Fruit fly (Drosophila melanogaster) whole organism, embryonic: ENCODE measurements around the gene CG11655.

Experiments
- Aef1 ChIP-seq: fragments of 200-800 bp; sonication (Bioruptor generic); IDR thresholded peaks from 3 replicates; pipeline ENCODE4 v1.3.6; 2022; ENCODE audit warnings: missing biosample characterization, missing genetic modification characterization
- Asciz ChIP-seq: fragments of 200-800 bp; sonication (Bioruptor generic); optimal IDR thresholded peaks from 2 replicates; lab custom pipeline; 2017; ENCODE audit warnings: missing biosample characterization, mild to moderate bottlenecking, missing genetic modification characterization, missing genetic modification reagents
- Atf6 ChIP-seq: fragments of 200-800 bp; sonication (Bioruptor generic); IDR thresholded peaks from 2 replicates; pipeline ENCODE4 v1.3.6; 2022; ENCODE audit warnings: missing biosample characterization, missing genetic modification characterization
- CG10267 ChIP-seq: fragments of 200-800 bp; sonication (Bioruptor generic); optimal IDR thresholded peaks from 2 replicates; lab custom pipeline; 2018; ENCODE audit warnings: missing biosample characterization, mild to moderate bottlenecking, missing genetic modification characterization, moderate library complexity
- CG11696 ChIP-seq: fragments of 200-800 bp; sonication (Bioruptor generic); IDR thresholded peaks from 2 replicates; pipeline ENCODE4 v1.3.6; 2022; ENCODE audit warnings: missing biosample characterization, missing genetic modification characterization
- CG12299 ChIP-seq: fragments of 200-800 bp; sonication (Bioruptor generic); optimal IDR thresholded peaks from 2 replicates; lab custom pipeline; 2018; ENCODE audit warnings: missing biosample characterization, mild to moderate bottlenecking, missing genetic modification characterization
- CG13296 ChIP-seq: fragments of 200-800 bp; sonication (Bioruptor generic); optimal IDR thresholded peaks from 3 replicates; lab custom pipeline; 2018; ENCODE audit warnings: missing biosample characterization, mild to moderate bottlenecking, missing genetic modification characterization
- CG13775 ChIP-seq: fragments of 200-800 bp; sonication (Bioruptor generic); optimal IDR thresholded peaks from 3 replicates; lab custom pipeline; 2017; ENCODE audit warnings: missing biosample characterization, mild to moderate bottlenecking, missing genetic modification characterization
- CG14667 ChIP-seq: fragments of 200-800 bp; sonication (Bioruptor generic); IDR thresholded peaks from 2 replicates; pipeline ENCODE4 v1.3.6; 2022; ENCODE audit warnings: missing biosample characterization, missing genetic modification characterization
- CG15479 ChIP-seq: fragments of 200-800 bp; sonication (Bioruptor generic); optimal IDR thresholded peaks from 3 replicates; lab custom pipeline; 2019; ENCODE audit warnings: missing biosample characterization, mild to moderate bottlenecking, missing genetic modification characterization, moderate library complexity
- CG16813 ChIP-seq: fragments of 200-800 bp; sonication (Bioruptor generic); IDR thresholded peaks from 3 replicates; pipeline ENCODE4 v1.3.6; 2022; ENCODE audit warnings: missing biosample characterization, missing genetic modification characterization; ENCODE audit not compliant: partially characterized antibody
- CG18011 ChIP-seq: fragments of 200-800 bp; sonication (Bioruptor generic); optimal IDR thresholded peaks from 2 replicates; lab custom pipeline; 2017; ENCODE audit warnings: missing biosample characterization, missing genetic modification characterization, mild to moderate bottlenecking, moderate library complexity, missing genotype
- CG31224 ChIP-seq: fragments of 200-800 bp; sonication (Bioruptor generic); IDR thresholded peaks from 2 replicates; pipeline ENCODE4 v1.3.6; 2022; ENCODE audit warnings: missing biosample characterization, missing genetic modification characterization
- CG33557 ChIP-seq: fragments of 200-800 bp; sonication (Bioruptor generic); optimal IDR thresholded peaks from 2 replicates; lab custom pipeline; 2019; ENCODE audit warnings: missing biosample characterization, mild to moderate bottlenecking, missing genetic modification characterization, moderate library complexity
- CG3407 ChIP-seq: fragments of 200-800 bp; sonication (Bioruptor generic); optimal IDR thresholded peaks from 2 replicates; lab custom pipeline; 2018; ENCODE audit warnings: missing biosample characterization, mild to moderate bottlenecking, missing genetic modification characterization
- CG34376 ChIP-seq: fragments of 200-800 bp; sonication (Bioruptor generic); optimal IDR thresholded peaks from 2 replicates; lab custom pipeline; 2018; ENCODE audit warnings: missing biosample characterization, mild to moderate bottlenecking, missing genetic modification characterization
- CG4617 ChIP-seq: fragments of 200-800 bp; sonication (Bioruptor generic); optimal IDR thresholded peaks from 3 replicates; lab custom pipeline; 2016; ENCODE audit warnings: missing biosample characterization, missing genetic modification characterization, borderline replicate concordance
- CG6765 ChIP-seq: fragments of 200-800 bp; sonication (Bioruptor generic); optimal IDR thresholded peaks from 3 replicates; lab custom pipeline; 2017; ENCODE audit warnings: missing biosample characterization, mild to moderate bottlenecking, missing genetic modification characterization
- CG6791 ChIP-seq: fragments of 200-800 bp; sonication (Bioruptor generic); IDR thresholded peaks from 3 replicates; pipeline ENCODE4 v1.3.6; 2022; ENCODE audit warnings: missing biosample characterization, missing genetic modification characterization; ENCODE audit not compliant: partially characterized antibody
- CG6854 ChIP-seq: fragments of 200-800 bp; sonication (Bioruptor generic); optimal IDR thresholded peaks from 3 replicates; lab custom pipeline; 2017; ENCODE audit warnings: missing biosample characterization, mild to moderate bottlenecking, missing genetic modification characterization
- CG7357 ChIP-seq: fragments of 200-800 bp; sonication (Bioruptor generic); IDR thresholded peaks from 3 replicates; pipeline ENCODE4 v1.3.6; 2022; ENCODE audit warnings: missing biosample characterization, missing genetic modification characterization
- CG7839 ChIP-seq: fragments of 200-800 bp; sonication (Bioruptor generic); optimal IDR thresholded peaks from 3 replicates; lab custom pipeline; 2018; ENCODE audit warnings: missing biosample characterization, mild to moderate bottlenecking, missing genetic modification characterization, moderate library complexity
- CG9609 ChIP-seq: fragments of 200-800 bp; sonication (Bioruptor generic); optimal IDR thresholded peaks from 3 replicates; lab custom pipeline; 2016; ENCODE audit warnings: missing biosample characterization, missing genetic modification characterization
- CG9797 ChIP-seq: fragments of 200-800 bp; sonication (Bioruptor generic); optimal IDR thresholded peaks from 3 replicates; lab custom pipeline; 2018; ENCODE audit warnings: missing biosample characterization, mild to moderate bottlenecking, missing genetic modification characterization
- CG9876 ChIP-seq: fragments of 200-800 bp; sonication (Bioruptor generic); optimal IDR thresholded peaks from 2 replicates; lab custom pipeline; 2016; ENCODE audit warnings: missing biosample characterization, missing genetic modification characterization
- CG9932 ChIP-seq: fragments of 200-800 bp; sonication (Bioruptor generic); IDR thresholded peaks from 2 replicates; pipeline ENCODE4 v1.3.6; 2022; ENCODE audit warnings: missing biosample characterization, missing genetic modification characterization
- Chrac-16 ChIP-seq: fragments of 200-800 bp; sonication (Bioruptor generic); optimal IDR thresholded peaks from 3 replicates; lab custom pipeline; 2016; ENCODE audit warnings: missing biosample characterization, missing genetic modification characterization
- CoRest ChIP-seq: fragments of 200-800 bp; sonication (Bioruptor generic); optimal IDR thresholded peaks from 3 replicates; lab custom pipeline; 2018; ENCODE audit warnings: missing biosample characterization, mild to moderate bottlenecking, missing genetic modification characterization, moderate library complexity
- E2f1 ChIP-seq: fragments of 200-800 bp; sonication (Bioruptor generic); IDR thresholded peaks from 2 replicates; pipeline ENCODE4 v1.3.6; 2022; ENCODE audit warnings: missing biosample characterization, missing genetic modification characterization
- ERR ChIP-seq: fragments of 200-800 bp; sonication (Bioruptor generic); optimal IDR thresholded peaks from 2 replicates; lab custom pipeline; 2016; ENCODE audit warnings: missing biosample characterization, missing genetic modification characterization
- Gug ChIP-seq: fragments of 200-800 bp; sonication (Bioruptor generic); IDR thresholded peaks from 4 replicates; pipeline ENCODE4 v1.3.6; 2022; ENCODE audit warnings: missing biosample characterization, missing genetic modification characterization
- HLH4C ChIP-seq: fragments of 200-800 bp; sonication (Bioruptor generic); IDR thresholded peaks from 3 replicates; pipeline ENCODE4 v1.3.6; 2022; ENCODE audit warnings: missing biosample characterization, missing genetic modification characterization; ENCODE audit not compliant: partially characterized antibody
- Max ChIP-seq: fragments of 200-800 bp; sonication (Bioruptor generic); optimal IDR thresholded peaks from 2 replicates; lab custom pipeline; 2016; ENCODE audit warnings: missing biosample characterization, mild to moderate bottlenecking, missing genetic modification characterization
- Meics ChIP-seq: fragments of 200-800 bp; sonication (Bioruptor generic); optimal IDR thresholded peaks from 2 replicates; lab custom pipeline; 2017; ENCODE audit warnings: missing biosample characterization, mild to moderate bottlenecking, missing genetic modification characterization
- Ssrp ChIP-seq: fragments of 200-800 bp; sonication (Bioruptor generic); optimal IDR thresholded peaks from 2 replicates; lab custom pipeline; 2018; ENCODE audit warnings: missing biosample characterization, mild to moderate bottlenecking, missing genetic modification characterization, moderate library complexity
- cad ChIP-seq: fragments of >200 bp; optimal IDR thresholded peaks from 2 replicates; lab custom pipeline; 2017; ENCODE audit warnings: missing biosample characterization, missing genetic modification characterization
- crp ChIP-seq, 2 experiments: fragments of 200-800 bp; sonication (Bioruptor generic); optimal IDR thresholded peaks; 2 replicates in 1 of 2; 3 replicates in 1 of 2; lab custom pipeline; 2017; ENCODE audit warnings: missing biosample characterization in 2 of 2, missing genetic modification characterization in 2 of 2, mild to moderate bottlenecking in 1 of 2, moderate library complexity in 1 of 2
- dm ChIP-seq: fragments of 200-800 bp; sonication (Bioruptor generic); optimal IDR thresholded peaks from 3 replicates; lab custom pipeline; 2016; ENCODE audit warnings: missing biosample characterization, missing genetic modification characterization
- fru ChIP-seq: fragments of >200 bp; optimal IDR thresholded peaks from 2 replicates; lab custom pipeline; 2017
- gcm ChIP-seq: fragments of 200-800 bp; sonication (Bioruptor generic); optimal IDR thresholded peaks from 2 replicates; lab custom pipeline; 2019; ENCODE audit warnings: missing biosample characterization, mild to moderate bottlenecking, missing genetic modification characterization, moderate library complexity
- hth ChIP-seq: fragments of >200 bp; optimal IDR thresholded peaks from 2 replicates; lab custom pipeline; 2017; ENCODE audit warnings: inconsistent platforms
- insv ChIP-seq, 2 experiments: fragments of 200-800 bp; sonication (Bioruptor generic); optimal IDR thresholded peaks; 3 replicates each; lab custom pipeline; 2016 to 2018; ENCODE audit warnings: missing biosample characterization in 2 of 2, missing genetic modification characterization in 2 of 2
- luna ChIP-seq: fragments of 200-800 bp; sonication (Bioruptor generic); optimal IDR thresholded peaks from 2 replicates; lab custom pipeline; 2016; ENCODE audit warnings: missing biosample characterization, missing genetic modification characterization
- mld ChIP-seq: fragments of 200-800 bp; sonication (Bioruptor generic); IDR thresholded peaks from 3 replicates; pipeline ENCODE4 v1.3.6; 2022; ENCODE audit warnings: missing biosample characterization, missing genetic modification characterization; ENCODE audit not compliant: partially characterized antibody
- nerfin-2 ChIP-seq: fragments of 200-800 bp; sonication (Bioruptor generic); IDR thresholded peaks from 2 replicates; pipeline ENCODE4 v1.3.6; 2022; ENCODE audit warnings: missing biosample characterization, missing genetic modification characterization; ENCODE audit not compliant: partially characterized antibody
- pita ChIP-seq: fragments of 200-800 bp; sonication (Bioruptor generic); optimal IDR thresholded peaks from 2 replicates; lab custom pipeline; 2017; ENCODE audit warnings: missing biosample characterization, mild to moderate bottlenecking, missing genetic modification characterization
- sisA ChIP-seq: fragments of 200-800 bp; sonication (Bioruptor generic); IDR thresholded peaks from 2 replicates; pipeline ENCODE4 v1.3.6; 2022; ENCODE audit warnings: missing biosample characterization, missing genetic modification characterization
- sna ChIP-seq: fragments of 200-800 bp; sonication (Bioruptor generic); IDR thresholded peaks from 2 replicates; pipeline ENCODE4 v1.3.6; 2022; ENCODE audit warnings: missing biosample characterization, missing genetic modification characterization; ENCODE audit not compliant: partially characterized antibody
- tna ChIP-seq: fragments of 200-800 bp; sonication (Bioruptor generic); IDR thresholded peaks from 2 replicates; pipeline ENCODE4 v1.3.6; 2022; ENCODE audit warnings: missing biosample characterization, missing genetic modification characterization; ENCODE audit not compliant: partially characterized antibody
- tup ChIP-seq: fragments of 200-800 bp; sonication (Bioruptor generic); optimal IDR thresholded peaks from 2 replicates; lab custom pipeline; 2016; ENCODE audit warnings: missing biosample characterization, mild to moderate bottlenecking, missing genetic modification characterization, moderate library complexity
- usp ChIP-seq: fragments of >200 bp; optimal IDR thresholded peaks from 2 replicates; lab custom pipeline; 2017; ENCODE audit warnings: missing biosample characterization, missing genetic modification characterization

The CG11655 gene

DNA sequence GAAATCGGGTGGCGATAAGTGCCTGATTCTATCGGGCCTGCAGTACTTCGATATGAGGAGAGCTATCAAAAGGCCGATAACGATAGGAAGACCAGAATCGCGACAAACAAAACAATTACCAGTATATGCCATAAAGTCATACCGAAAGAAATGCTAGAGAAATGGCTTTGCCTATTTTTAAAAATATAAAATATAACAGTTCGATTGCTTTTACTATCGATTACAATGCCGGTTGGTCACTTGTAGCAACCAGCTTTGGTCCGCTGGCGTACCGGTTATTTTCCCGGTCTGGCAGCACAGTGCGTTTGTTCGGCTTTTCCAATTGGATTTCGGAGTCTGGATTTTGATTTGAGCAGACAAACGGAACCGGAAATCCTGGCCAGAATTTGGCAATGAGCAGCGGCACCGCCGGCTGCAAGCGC, 9.2 kb downstream of the CG11655 start, which contains the start of the genes shtd, CG6294 and CG6299 (continued):
- no peak for TF ChIP-seq tup
- TF ChIP-seq CG6765: no peak
- peak; percentile 93; the same call in 2 of the 3 replicates for TF ChIP-seq mld (GFP tag; lab: Robert Waterston, UW)
- TF ChIP-seq Meics (GFP tag; lab: Kevin White, UChicago): no peak
- TF ChIP-seq cad (GFP tag; lab: Kevin White, UChicago): no peak
- no peak for TF ChIP-seq CG3407
- no peak for TF ChIP-seq CG31224 (GFP tag; lab: Robert Waterston, UW)
- no peak for TF ChIP-seq CG33557 (GFP tag; lab: Kevin White, UChicago)
- TF ChIP-seq Aef1: no peak
- peak; percentile 25 for TF ChIP-seq Max (GFP tag; lab: Kevin White, UChicago)
- no peak for TF ChIP-seq CG7357 (GFP tag; lab: Robert Waterston, UW)
- TF ChIP-seq CG9609 (GFP tag; lab: Kevin White, UChicago): no peak
- TF ChIP-seq dm (GFP tag; lab: Kevin White, UChicago): no peak
- TF ChIP-seq crp (GFP tag; optimal IDR thresholded peaks at IDR 0.05; lab: Kevin White, UChicago): peak in 1 of 2 experiments; percentile 70
- TF ChIP-seq CG18011 (GFP tag; lab: Kevin White, UChicago): peak; percentile 98
- TF ChIP-seq CG16813 (GFP tag; lab: Robert Waterston, UW): peak; percentile 96
- TF ChIP-seq HLH4C (GFP tag; lab: Robert Waterston, UW): peak; percentile 100
- no peak for TF ChIP-seq CG11696 (GFP tag; lab: Robert Waterston, UW)
- no peak for TF ChIP-seq Asciz (GFP tag; lab: Kevin White, UChicago)
- peak; percentile 33; the same call in 1 of the 2 replicates for TF ChIP-seq CG9932 (GFP tag; lab: Robert Waterston, UW)
- peak; percentile 100 for TF ChIP-seq nerfin-2 (GFP tag; lab: Robert Waterston, UW)
- TF ChIP-seq CG34376: peak; percentile 18
- no peak for TF ChIP-seq pita (GFP tag; lab: Kevin White, UChicago)
- no peak for TF ChIP-seq sisA
- TF ChIP-seq ERR (GFP tag; lab: Kevin White, UChicago): no peak
- no peak for TF ChIP-seq CG7839 (tag; lab: Kevin White, UChicago)
- TF ChIP-seq Atf6 (GFP tag; lab: Robert Waterston, UW): no peak
- TF ChIP-seq CG6854 (GFP tag; lab: Kevin White, UChicago): no peak
- no peak for TF ChIP-seq Ssrp (tag; lab: Kevin White, UChicago)
- TF ChIP-seq insv (GFP tag; optimal IDR thresholded peaks at IDR 0.05; lab: Kevin White, UChicago): peak; percentile 91 to 98
- no peak for TF ChIP-seq CG9876 (GFP tag; lab: Kevin White, UChicago)
- TF ChIP-seq CG4617: peak; percentile 59
- TF ChIP-seq CG15479 (GFP tag; lab: Kevin White, UChicago): peak; percentile 38
- TF ChIP-seq Gug (GFP tag; lab: Robert Waterston, UW): no peak; the same call in 3 of the 4 replicates
- TF ChIP-seq CG14667: no peak
- TF ChIP-seq sna (GFP tag; lab: Robert Waterston, UW): peak; percentile 96
- peak; percentile 99 for TF ChIP-seq tna (GFP tag; lab: Robert Waterston, UW)
- TF ChIP-seq E2f1 (GFP tag; lab: Robert Waterston, UW): no peak
- peak; percentile 32 for TF ChIP-seq CG13775 (GFP tag; lab: Kevin White, UChicago)
- TF ChIP-seq CoRest (tag; lab: Kevin White, UChicago): peak; percentile 58
- no peak for TF ChIP-seq hth
- no peak for TF ChIP-seq usp
- no peak for TF ChIP-seq fru
- peak; percentile 2 for TF ChIP-seq CG12299
- TF ChIP-seq CG10267 (tag; lab: Kevin White, UChicago): peak; percentile 42
- TF ChIP-seq luna (GFP tag; lab: Kevin White, UChicago): no peak
- TF ChIP-seq CG13296 (GFP tag; lab: Kevin White, UChicago): no peak
- TF ChIP-seq Chrac-16 (GFP tag; lab: Kevin White, UChicago): no peak
- TF ChIP-seq CG6791 (GFP tag; lab: Robert Waterston, UW): peak; percentile 97
- TF ChIP-seq gcm (GFP tag; lab: Kevin White, UChicago): no peak
- peak; percentile 45 for TF ChIP-seq CG9797 (GFP tag; lab: Kevin White, UChicago)
